Fruit fly (Drosophila melanogaster) Kc167 (cell line): ENCODE data around the gene CG14694.

Experiments used
- Myc ChIP-seq: fragments of >200 bp; optimal IDR thresholded peaks from 2 replicates; lab custom pipeline; 2017; ENCODE audit warnings: missing external identifiers
- Sin3A ChIP-seq: fragments of >200 bp; optimal IDR thresholded peaks from 2 replicates; lab custom pipeline; 2018; ENCODE audit warnings: missing external identifiers
- h ChIP-seq: fragments of >200 bp; optimal IDR thresholded peaks from 3 replicates; lab custom pipeline; 2018; ENCODE audit warnings: missing external identifiers
- insv ChIP-seq: fragments of >200 bp; optimal IDR thresholded peaks from 3 replicates; lab custom pipeline; 2018; ENCODE audit warnings: missing external identifiers
- psq ChIP-seq: fragments of >200 bp; optimal IDR thresholded peaks from 2 replicates; lab custom pipeline; 2017; ENCODE audit warnings: missing external identifiers
- ttk ChIP-seq: sonication (Bioruptor generic); optimal IDR thresholded peaks from 2 replicates; lab custom pipeline; 2017; ENCODE audit warnings: missing external identifiers

The CG14694 gene

dm6 chr3R:10859713-10860112 is at the start of gene CG14694:
Gene CG14694, minus strand, starts transcription at chr3R:10859813.
- TF ChIP-seq psq (lab: Kevin White, UChicago) (no peak), ttk (lab: Kevin White, UChicago) (no peak), h (lab: Kevin White, UChicago) (no peak), insv (lab: Kevin White, UChicago) (no peak), Myc (lab: Kevin White, UChicago) (no peak), Sin3A (lab: Kevin White, UChicago) (no peak)

dm6 chr3R:10893327-10893726 is 33.7 kb upstream of the CG14694 start, which contains the start of gene CG6621:
Gene CG6621, minus strand, starts transcription at chr3R:10893531.
- no peak for TF ChIP-seq insv (lab: Kevin White, UChicago)
- TF ChIP-seq psq (lab: Kevin White, UChicago) = no peak
- no peak for TF ChIP-seq Sin3A (lab: Kevin White, UChicago)
- no peak for TF ChIP-seq h (lab: Kevin White, UChicago)
- no peak for TF ChIP-seq ttk (lab: Kevin White, UChicago)
- TF ChIP-seq Myc (lab: Kevin White, UChicago) = no peak

DNA sequence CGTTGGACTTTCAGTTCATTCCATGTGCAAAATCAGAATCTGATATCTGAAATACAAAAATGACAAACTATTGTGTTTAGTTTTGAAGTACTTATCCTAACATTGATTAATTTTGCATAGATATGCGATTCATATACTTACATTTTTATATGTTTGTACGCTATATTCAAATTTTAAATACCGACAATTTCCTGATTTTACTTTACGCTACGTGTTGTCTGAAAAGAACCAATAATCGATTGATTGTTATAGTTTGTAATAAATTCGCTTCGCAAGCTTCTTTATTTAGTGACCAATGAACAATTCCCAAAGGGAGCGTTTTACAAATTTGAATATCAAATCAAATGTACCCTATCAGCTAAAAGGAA is 29.9 kb upstream of the CG14694 start, which contains the start of gene Ak3:
Gene Ak3, minus strand, starts transcription at position 69 of the 368 bp plus-strand sequence.
- TF ChIP-seq h (lab: Kevin White, UChicago) = no peak

dm6 chr3R:10888633-10889519 is 29.3 kb upstream of the CG14694 start:
- no peak for TF ChIP-seq Sin3A (lab: Kevin White, UChicago)
- no peak for TF ChIP-seq ttk (lab: Kevin White, UChicago)
- no peak for TF ChIP-seq insv (lab: Kevin White, UChicago)
- no peak for TF ChIP-seq Myc (lab: Kevin White, UChicago)
- TF ChIP-seq h (lab: Kevin White, UChicago) = no peak
- TF ChIP-seq psq (lab: Kevin White, UChicago) = no peak

DNA sequence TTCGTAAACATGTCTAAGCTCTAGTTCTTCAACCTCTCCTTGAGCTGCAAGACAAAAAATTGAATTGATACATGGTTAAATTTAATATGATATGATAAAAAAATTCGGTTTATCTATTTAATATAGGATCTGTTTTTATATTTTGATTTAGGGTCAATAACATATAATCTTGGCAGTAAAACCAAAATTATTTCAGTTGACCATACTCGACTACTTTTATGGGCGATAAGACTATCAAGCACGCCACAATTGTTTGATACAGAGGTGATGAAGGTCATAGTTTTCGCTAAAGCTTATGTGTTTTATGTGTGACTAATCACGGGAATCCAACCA is 28.7 kb upstream of the CG14694 start:
- TF ChIP-seq h (lab: Kevin White, UChicago) (no peak), ttk (lab: Kevin White, UChicago) (no peak), insv (lab: Kevin White, UChicago) (no peak), psq (lab: Kevin White, UChicago) (no peak), Sin3A (lab: Kevin White, UChicago) (no peak), Myc (lab: Kevin White, UChicago) (no peak)

DNA sequence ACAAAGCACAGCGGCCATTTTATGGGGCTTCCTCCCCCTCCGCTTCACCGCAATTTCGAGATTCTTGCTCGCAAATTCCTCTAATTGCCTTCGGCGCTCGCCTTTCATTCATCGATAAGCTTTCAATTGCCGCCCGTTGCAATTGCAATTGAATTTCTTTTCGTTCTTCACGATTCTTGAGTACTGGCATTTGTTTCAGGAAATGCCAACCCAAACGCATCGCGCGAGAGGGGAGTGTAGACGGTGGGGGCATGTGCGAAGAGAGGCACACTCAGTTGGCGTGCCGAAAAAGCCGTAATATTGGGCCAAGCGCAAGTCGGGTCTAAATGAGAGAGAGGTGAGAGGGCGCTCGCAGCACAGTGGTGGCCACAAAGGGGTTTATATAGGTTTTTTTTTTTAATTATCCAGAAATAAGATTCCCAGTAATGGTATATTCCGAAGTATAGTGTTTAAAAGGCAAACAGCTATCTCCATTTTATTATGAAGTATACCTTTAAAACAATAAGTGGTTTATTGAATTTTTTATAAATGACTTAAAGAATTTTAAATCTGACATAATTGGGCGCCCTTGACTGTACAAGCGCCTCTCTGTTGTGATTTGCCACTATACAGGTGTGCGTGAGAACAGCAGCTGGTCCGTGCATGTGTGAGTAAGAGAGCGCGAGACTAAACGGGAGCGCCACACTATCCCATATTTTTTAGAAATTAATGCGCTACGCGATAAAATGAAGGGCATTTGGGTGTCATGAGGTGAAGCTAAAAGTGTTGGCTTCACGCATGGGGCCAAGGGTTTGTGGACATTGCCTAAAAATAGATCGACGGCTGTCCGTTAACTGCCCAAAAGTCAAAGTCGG is 27.1 kb upstream of the CG14694 start:
- no peak for TF ChIP-seq ttk (lab: Kevin White, UChicago)
- no peak for TF ChIP-seq Myc (lab: Kevin White, UChicago)
- TF ChIP-seq Sin3A (lab: Kevin White, UChicago) = no peak

- TF ChIP-seq Sin3A (lab: Kevin White, UChicago) (no peak), ttk (lab: Kevin White, UChicago) (no peak), Myc (lab: Kevin White, UChicago) (no peak), h (lab: Kevin White, UChicago) (no peak), psq (lab: Kevin White, UChicago) (no peak), insv (lab: Kevin White, UChicago) (no peak)
Observed at dm6 chr3R:10885422-10886081, 25.9 kb upstream of the CG14694 start, which contains the start of gene Leash. Gene Leash, plus strand, starts transcription at chr3R:10885540.

DNA sequence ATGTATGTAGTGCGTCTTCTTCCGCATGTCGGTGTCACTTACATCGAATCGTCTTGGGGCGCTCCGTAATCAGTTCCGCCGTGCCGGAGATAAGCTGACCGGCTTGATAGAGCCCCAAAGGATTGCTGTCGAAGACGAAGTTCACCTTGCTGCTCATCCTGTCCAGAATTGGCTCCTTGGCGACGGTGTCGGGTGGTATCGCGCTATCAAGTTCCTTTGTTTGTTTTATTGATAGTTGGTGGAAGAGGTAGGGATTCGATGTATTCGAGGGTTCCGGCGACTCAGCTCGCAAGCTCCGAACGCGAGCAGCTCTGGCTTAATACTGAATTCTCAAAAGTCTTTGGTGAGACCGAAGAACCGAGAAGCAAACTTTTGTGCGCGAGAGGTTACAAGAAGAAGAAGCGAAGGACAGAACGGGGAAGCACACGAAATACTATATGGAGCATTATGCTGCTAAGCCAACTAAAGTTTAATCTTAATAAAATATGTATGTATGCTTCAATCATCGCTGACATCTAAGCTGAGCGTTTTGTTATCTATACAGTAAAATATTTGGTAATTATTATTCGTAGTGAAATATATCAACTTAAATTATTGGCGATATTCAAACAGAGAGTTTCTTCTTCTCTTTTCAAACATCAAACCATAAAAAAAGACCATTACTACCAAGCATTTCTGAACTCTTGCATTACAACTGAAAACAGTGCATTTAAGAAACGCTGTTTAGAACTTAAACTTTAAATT is 25.2 kb upstream of the CG14694 start, which contains the start of gene CG14696:
Gene CG14696, minus strand, starts transcription at position 324 of the 744 bp plus-strand sequence.
- TF ChIP-seq h (lab: Kevin White, UChicago) (no peak), insv (lab: Kevin White, UChicago) (no peak), ttk (lab: Kevin White, UChicago) (no peak), psq (lab: Kevin White, UChicago) (no peak), Sin3A (lab: Kevin White, UChicago) (no peak), Myc (lab: Kevin White, UChicago) (no peak)

dm6 chr3R:10884031-10884677 is 24.5 kb upstream of the CG14694 start:
- TF ChIP-seq insv (lab: Kevin White, UChicago) (no peak), ttk (lab: Kevin White, UChicago) (no peak), Myc (lab: Kevin White, UChicago) (no peak), psq (lab: Kevin White, UChicago) (no peak), Sin3A (lab: Kevin White, UChicago) (no peak), h (lab: Kevin White, UChicago) (no peak)
